Fruit fly (Drosophila melanogaster): Measurements from ENCODE around the gene CG6287.

DNA sequence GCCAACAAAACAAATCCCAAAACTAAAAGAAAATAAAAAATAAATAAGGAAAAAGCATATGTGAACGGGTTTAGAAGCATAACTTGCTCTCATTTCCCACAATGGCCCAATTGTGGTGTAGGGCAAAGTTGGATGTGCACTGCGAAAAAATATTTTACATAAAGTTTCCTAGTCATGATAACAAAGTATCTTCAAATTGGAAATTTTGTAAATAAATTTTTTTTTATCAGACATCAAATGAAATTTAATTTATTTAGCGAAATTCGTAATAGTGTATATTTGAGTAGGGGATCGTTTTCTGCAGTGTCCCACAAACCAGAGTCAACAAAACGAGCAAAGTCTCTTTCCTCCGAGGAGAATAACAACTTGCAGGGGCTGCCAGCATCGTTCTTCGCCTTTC, 28.6 kb upstream of the CG6287 start:
- TF ChIP-seq ttk (optimal IDR thresholded peaks at IDR 0.05) (no peak), h (optimal IDR thresholded peaks at IDR 0.05) (no peak)

Data from Kc167 (cell line).